Worm (Caenorhabditis elegans): ENCODE data around the gene W04D12.1.

ce11 chrIII:5810012-5810411 is 26.7 kb upstream of the W04D12.1 start:
- TF ChIP-seq ztf-29 (GFP tag; IDR thresholded peaks at IDR 0.05) (no peak), tab-1 (GFP tag; IDR thresholded peaks at IDR 0.05) (no peak)

All from whole organism, midembryonic.